Fruit fly (Drosophila melanogaster): ENCODE results near the gene Yp2.

Gene Yp2

DNA sequence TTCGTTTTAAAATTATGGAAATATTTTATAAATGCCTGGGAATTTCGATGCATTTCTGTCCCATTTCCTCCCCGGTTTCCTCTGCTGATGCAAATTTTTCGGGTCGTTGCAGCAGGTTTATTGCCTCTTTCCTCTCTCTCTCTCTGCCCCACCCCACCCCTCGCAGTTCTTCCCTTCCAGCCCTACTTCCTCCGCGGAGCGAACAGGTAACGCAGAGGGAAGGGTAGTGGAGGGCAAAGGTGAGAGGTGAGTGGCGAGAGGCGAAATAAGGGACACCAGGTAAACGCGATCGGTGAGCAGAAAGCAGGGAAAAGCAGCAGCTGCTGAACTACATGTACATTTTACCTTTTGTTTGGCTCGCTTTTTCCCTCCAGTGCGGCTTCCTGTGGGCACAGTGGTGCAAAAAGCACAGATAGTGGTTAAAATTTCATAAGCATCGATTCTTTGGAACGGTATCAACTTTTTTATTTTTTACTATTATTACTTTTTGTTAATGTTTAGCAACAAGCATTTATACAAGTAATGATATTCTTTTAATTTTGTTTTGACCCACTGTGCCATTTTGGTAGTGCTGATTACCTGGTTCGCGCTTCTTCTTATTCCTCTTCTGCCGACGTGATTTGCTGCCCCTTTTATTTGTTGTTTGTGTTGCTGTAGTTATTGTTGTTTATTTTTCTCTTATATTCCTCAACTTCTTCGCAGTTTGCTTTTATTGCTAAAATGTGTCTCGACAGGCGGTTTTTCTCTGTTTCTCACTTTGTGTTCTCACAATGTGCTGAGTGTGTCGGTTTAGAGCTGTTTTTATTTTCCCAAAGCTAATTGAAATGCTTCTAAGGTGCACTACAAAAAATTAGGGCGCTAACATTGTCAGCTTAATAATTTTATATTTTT is 35.8 kb upstream of the Yp2 start (continued):
- TF ChIP-seq BtbVII (GFP tag; optimal IDR thresholded peaks at IDR 0.05) (peak; percentile 11), CrebB (tag; optimal IDR thresholded peaks at IDR 0.05) (no peak), D19B (GFP tag; optimal IDR thresholded peaks at IDR 0.05) (no peak), jumu (GFP tag; optimal IDR thresholded peaks at IDR 0.05) (peak; percentile 32), CG31224 (GFP tag; IDR thresholded peaks at IDR 0.05) (peak; percentile 48), bigmax (GFP tag; optimal IDR thresholded peaks at IDR 0.05) (no peak), gce (GFP tag; IDR thresholded peaks at IDR 0.05) (peak; percentile 62; the same call in 1 of the 3 replicates), Side (GFP tag; optimal IDR thresholded peaks at IDR 0.05) (peak; percentile 48), pan (optimal IDR thresholded peaks at IDR 0.05) (no peak), pan (GFP tag; optimal IDR thresholded peaks at IDR 0.05 in 1 of 2, IDR thresholded peaks at IDR 0.05 in 1 of 2) (peak in 1 of 2 experiments; percentile 72), vfl (GFP tag; optimal IDR thresholded peaks at IDR 0.05) (peak; percentile 23), chn (GFP tag; optimal IDR thresholded peaks at IDR 0.05) (peak; percentile 4), pros (GFP tag; optimal IDR thresholded peaks at IDR 0.05) (peak; percentile 85), CG17912 (GFP tag; optimal IDR thresholded peaks at IDR 0.05) (no peak), caup (GFP tag; optimal IDR thresholded peaks at IDR 0.05; ENCODE audit: severe bottlenecking) (peak; percentile 13), CG15269 (tag; optimal IDR thresholded peaks at IDR 0.05) (peak; percentile 48), nerfin-2 (GFP tag; IDR thresholded peaks at IDR 0.05; ENCODE audit: partially characterized antibody) (no peak), Mad (GFP tag; optimal IDR thresholded peaks at IDR 0.05) (peak; percentile 53), CG10959 (GFP tag; IDR thresholded peaks at IDR 0.05) (peak; percentile 81), Sin3A (optimal IDR thresholded peaks at IDR 0.05) (no peak), CG6683 (GFP tag; optimal IDR thresholded peaks at IDR 0.05) (no peak), CG13775 (GFP tag; optimal IDR thresholded peaks at IDR 0.05) (peak; percentile 67), dan (GFP tag; IDR thresholded peaks at IDR 0.05) (peak; percentile 45; the same call in 1 of the 2 replicates), danr (GFP tag; IDR thresholded peaks at IDR 0.05) (no peak), CG17829 (tag; optimal IDR thresholded peaks at IDR 0.05) (peak; percentile 68), CG4404 (GFP tag; IDR thresholded peaks at IDR 0.05) (peak; percentile 76), CG13424 (tag; optimal IDR thresholded peaks at IDR 0.05) (peak; percentile 41), CG8359 (GFP tag; optimal IDR thresholded peaks at IDR 0.05; ENCODE audit: borderline replicate concordance) (peak; percentile 56), CG10979 (tag; optimal IDR thresholded peaks at IDR 0.05) (peak; percentile 73), B-H2 (GFP tag; optimal IDR thresholded peaks at IDR 0.05) (no peak), Lpt (GFP tag; optimal IDR thresholded peaks at IDR 0.05) (no peak), Trl (optimal IDR thresholded peaks at IDR 0.05) (no peak), Trl (GFP tag; optimal IDR thresholded peaks at IDR 0.05) (peak; percentile 22), Ssrp (tag; optimal IDR thresholded peaks at IDR 0.05) (peak; percentile 59), slou (GFP tag; optimal IDR thresholded peaks at IDR 0.05) (no peak), C15 (GFP tag; IDR thresholded peaks at IDR 0.05) (no peak), CG12659 (GFP tag; optimal IDR thresholded peaks at IDR 0.05) (peak; percentile 31), CG6254 (GFP tag; optimal IDR thresholded peaks at IDR 0.05) (peak; percentile 59), Abd-B (GFP tag; optimal IDR thresholded peaks at IDR 0.05) (peak; percentile 25), Mrtf (GFP tag; IDR thresholded peaks at IDR 0.05) (peak; percentile 63; the same call in 2 of the 3 replicates), CG5245 (GFP tag; optimal IDR thresholded peaks at IDR 0.05) (peak; percentile 15), CG14667 (GFP tag; IDR thresholded peaks at IDR 0.05) (0 out of 2 replicates have a peak, but pooled peaks have one; percentile 30), Dip2 (GFP tag; IDR thresholded peaks at IDR 0.05) (no peak), bcd (GFP tag; optimal IDR thresholded peaks at IDR 0.05) (peak; percentile 46), CG7357 (GFP tag; IDR thresholded peaks at IDR 0.05) (no peak), CG13123 (GFP tag; optimal IDR thresholded peaks at IDR 0.05) (no peak), Atf-2 (GFP tag; optimal IDR thresholded peaks at IDR 0.05) (peak; percentile 38), Bdp1 (GFP tag; optimal IDR thresholded peaks at IDR 0.05) (peak; percentile 33), crol (GFP tag; IDR thresholded peaks at IDR 0.05) (peak; percentile 95), CG7987 (GFP tag; optimal IDR thresholded peaks at IDR 0.05) (no peak)
